Worm (Caenorhabditis elegans): ENCODE data around the gene gbb-2.

gbb-2 gene

DNA sequence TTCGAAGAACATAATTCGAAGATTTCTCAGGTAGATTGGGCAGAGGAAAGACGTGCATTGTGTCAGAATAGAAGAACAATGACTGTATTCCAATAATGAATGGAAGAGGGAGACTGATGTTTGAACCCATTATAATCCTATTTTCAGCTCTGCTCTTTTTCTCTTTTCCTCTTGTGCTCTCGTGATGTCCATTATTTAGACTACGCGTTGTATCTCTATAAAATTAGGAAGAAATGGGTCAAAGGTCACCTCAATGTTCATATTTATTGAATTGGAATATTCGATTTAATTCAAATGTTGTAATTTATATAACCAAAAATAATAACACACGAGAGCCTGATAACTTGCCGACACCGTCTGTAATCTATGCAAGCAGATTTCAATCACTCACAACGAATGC is 67.4 kb downstream of the gbb-2 start, which contains the start of gene fbxb-74:
Gene fbxb-74, minus strand, starts transcription at position 101 of the 400 bp plus-strand sequence.
- TF ChIP-seq ceh-90 (tag; optimal IDR thresholded peaks at IDR 0.05), result no peak
- TF ChIP-seq lin-15B (tag; optimal IDR thresholded peaks at IDR 0.05), result no peak
- no peak for TF ChIP-seq F16B12.6 (tag; optimal IDR thresholded peaks at IDR 0.05)
